Worm (Caenorhabditis elegans) whole organism, early embryonic: ENCODE data around the gene rps-12.

Source experiments
- ama-1 ChIP-seq: fragments of 150-350 bp; optimal IDR thresholded peaks from 2 replicates; lab custom pipeline; 2014
- hmbx-1 ChIP-seq: sonication (generic microtip); optimal IDR thresholded peaks from 2 replicates; lab custom pipeline; 2016; ENCODE audit warnings: mild to moderate bottlenecking, missing genetic modification characterization, missing compliant biosample characterization
- hmg-4 ChIP-seq: fragments of 200-800 bp; sonication (Bioruptor generic); optimal IDR thresholded peaks from 2 replicates; lab custom pipeline; 2018; ENCODE audit warnings: mild to moderate bottlenecking, missing genetic modification characterization, missing compliant biosample characterization

DNA sequence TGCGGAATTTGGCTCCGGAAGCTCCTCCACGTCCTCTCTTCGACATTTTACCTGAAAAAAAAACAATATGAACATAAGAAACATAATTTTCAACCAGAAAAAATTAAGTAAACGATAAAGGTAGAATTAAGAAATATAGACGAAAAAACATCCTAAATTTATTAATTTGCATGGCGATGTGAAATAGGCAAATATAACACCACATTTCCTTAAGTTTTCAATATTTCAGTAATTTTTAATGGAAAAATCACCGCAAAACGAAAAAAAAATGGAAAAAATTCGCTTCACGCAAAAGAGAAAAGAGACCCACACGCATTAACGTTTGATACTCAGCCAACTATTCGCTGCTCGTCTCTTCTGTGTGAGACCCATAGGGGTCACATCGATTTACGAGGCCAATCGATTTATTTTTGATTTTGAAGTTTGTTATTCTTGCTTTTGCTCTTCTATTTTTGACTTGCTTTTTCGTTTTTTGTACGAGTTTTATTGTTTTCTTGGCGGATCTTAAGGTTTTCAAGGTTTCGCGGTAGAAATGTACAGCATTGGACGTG, 27.1 kb downstream of the rps-12 start, which contains the start of gene rpl-23:
- TF ChIP-seq ama-1 (no peak), hmg-4 (no peak), hmbx-1 (tag; lab: Kevin White, UChicago) (no peak)
